Worm (Caenorhabditis elegans) whole organism, L2 larva: ENCODE data around the gene nhr-138.

Experiments
- lin-13 ChIP-seq: fragments of 150-350 bp; optimal IDR thresholded peaks from 2 replicates; lab custom pipeline; 2014; ENCODE audit warnings: missing biosample characterization, missing genetic modification reagents, missing genetic modification characterization
- nhr-77 ChIP-seq: fragments of 150-350 bp; optimal IDR thresholded peaks from 2 replicates; lab custom pipeline; 2014; ENCODE audit warnings: missing biosample characterization, missing genetic modification characterization

ce11 chrIV:9762667-9763173, 37.7 kb downstream of the nhr-138 start:
- TF ChIP-seq lin-13 (GFP tag; lab: Kevin White, UChicago) (no peak), nhr-77 (tag; lab: Kevin White, UChicago) (no peak)
